Fruit fly (Drosophila melanogaster) whole organism, wandering third instar larva: ENCODE data around the gene CG11899.

ENCODE experiments used
- GATAd ChIP-seq: sonication (Bioruptor generic); optimal IDR thresholded peaks from 2 replicates; lab custom pipeline; 2016; ENCODE audit warnings: missing biosample characterization, missing genetic modification characterization
- Jra ChIP-seq: sonication (Bioruptor generic); optimal IDR thresholded peaks from 2 replicates; lab custom pipeline; 2016; ENCODE audit warnings: missing biosample characterization, missing genetic modification characterization
- psq ChIP-seq: fragments of 200-800 bp; sonication (Bioruptor generic); optimal IDR thresholded peaks from 3 replicates; lab custom pipeline; 2017; ENCODE audit warnings: missing biosample characterization, mild to moderate bottlenecking, missing genetic modification characterization, moderate library complexity
- rgr ChIP-seq: fragments of 200-800 bp; sonication (Bioruptor generic); optimal IDR thresholded peaks from 3 replicates; lab custom pipeline; 2016; ENCODE audit warnings: missing biosample characterization, mild to moderate bottlenecking, missing genetic modification characterization
- sv ChIP-seq: fragments of 200-800 bp; sonication (Bioruptor generic); optimal IDR thresholded peaks from 3 replicates; lab custom pipeline; 2016; ENCODE audit warnings: missing biosample characterization, missing genetic modification characterization

DNA sequence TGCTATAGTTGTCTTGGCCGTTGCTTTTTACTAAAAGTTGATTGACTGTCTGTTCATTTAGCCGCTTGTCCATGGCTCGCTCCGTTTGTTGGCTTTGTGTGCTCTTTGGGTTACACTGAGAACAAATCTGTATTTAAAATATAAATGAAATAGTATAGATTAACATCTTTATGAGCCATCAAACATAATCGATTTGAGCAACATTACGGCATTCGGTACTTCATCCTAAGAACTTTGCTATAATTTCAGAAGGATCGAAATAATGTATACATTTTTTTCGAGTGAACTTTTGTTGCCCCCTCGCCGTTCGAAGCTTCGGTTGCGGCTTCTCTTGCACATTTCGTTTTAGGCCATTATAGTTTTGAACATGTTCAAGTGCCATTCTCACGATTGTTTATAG is 7.7 kb downstream of the CG11899 start:
- peak; percentile 5 for TF ChIP-seq psq (GFP tag; lab: Kevin White, UChicago)
- TF ChIP-seq Jra: no peak
- no peak for TF ChIP-seq GATAd (GFP tag; lab: Kevin White, UChicago)
- peak; percentile 40 for TF ChIP-seq rgr
- TF ChIP-seq sv (GFP tag; lab: Kevin White, UChicago): peak; percentile 6
